Fruit fly (Drosophila melanogaster): Measurements from ENCODE around the gene CG14634.

CG14634 gene

DNA sequence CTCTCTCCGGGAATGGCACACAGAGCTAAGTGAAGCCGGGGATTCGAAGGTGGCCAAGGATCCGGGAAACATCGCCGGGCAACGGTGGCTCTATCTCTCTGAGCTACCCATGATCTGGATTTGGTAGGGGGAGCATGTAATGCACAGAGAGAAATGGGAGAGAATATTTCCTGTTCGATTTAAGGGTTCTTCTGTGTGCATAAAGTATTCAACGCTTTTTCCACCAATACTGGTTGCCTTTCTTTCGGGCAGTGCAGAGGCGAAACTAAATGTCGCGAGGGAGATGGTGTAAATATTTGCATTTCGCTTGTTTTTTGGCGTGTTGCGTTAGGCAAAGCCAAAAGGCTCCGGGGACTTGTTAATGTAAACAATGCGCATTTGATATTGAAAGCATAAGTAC is 20.5 kb upstream of the CG14634 start (continued):
- TF ChIP-seq CG2712 (tag; optimal IDR thresholded peaks at IDR 0.05) (peak; percentile 12), CG10543 (GFP tag; optimal IDR thresholded peaks at IDR 0.05) (no peak), ranshi (GFP tag; IDR thresholded peaks at IDR 0.05) (peak; percentile 16; the same call in 1 of the 2 replicates), CG8359 (GFP tag; optimal IDR thresholded peaks at IDR 0.05; ENCODE audit: borderline replicate concordance) (no peak), Sin3A (optimal IDR thresholded peaks at IDR 0.05) (no peak), CG8089 (GFP tag; optimal IDR thresholded peaks at IDR 0.05) (no peak), CG11560 (tag; IDR thresholded peaks at IDR 0.05) (no peak), trem (tag; optimal IDR thresholded peaks at IDR 0.05) (no peak), PHDP (tag; optimal IDR thresholded peaks at IDR 0.05) (peak; percentile 1), CG1603 (tag; optimal IDR thresholded peaks at IDR 0.05) (peak; percentile 42), zen2 (GFP tag; IDR thresholded peaks at IDR 0.05; ENCODE audit: partially characterized antibody) (no peak), MESR4 (GFP tag; optimal IDR thresholded peaks at IDR 0.05) (no peak), twi (tag; optimal IDR thresholded peaks at IDR 0.05) (no peak), ewg (GFP tag; optimal IDR thresholded peaks at IDR 0.05) (no peak), CG17359 (tag; optimal IDR thresholded peaks at IDR 0.05) (peak; percentile 26), CG18764 (GFP tag; optimal IDR thresholded peaks at IDR 0.05) (no peak), CG32772 (GFP tag; IDR thresholded peaks at IDR 0.05) (0 out of 2 replicates have a peak, but pooled peaks have one; percentile 19), CG3065 (GFP tag; optimal IDR thresholded peaks at IDR 0.05) (no peak), tll (GFP tag; optimal IDR thresholded peaks at IDR 0.05) (no peak), CG6813 (GFP tag; optimal IDR thresholded peaks at IDR 0.05) (peak; percentile 34), CG7928 (GFP tag; optimal IDR thresholded peaks at IDR 0.05) (no peak), ci (GFP tag; IDR thresholded peaks at IDR 0.05) (peak; percentile 52; the same call in 2 of the 3 replicates), dpn (GFP tag; optimal IDR thresholded peaks at IDR 0.05) (peak in 1 of 2 experiments; percentile 7), onecut (GFP tag; IDR thresholded peaks at IDR 0.05) (peak; percentile 12; the same call in 1 of the 2 replicates), CG8478 (optimal IDR thresholded peaks at IDR 0.05) (no peak), CG1529 (GFP tag; optimal IDR thresholded peaks at IDR 0.05) (no peak), sna (GFP tag; IDR thresholded peaks at IDR 0.05; ENCODE audit: partially characterized antibody) (no peak), lab (GFP tag; optimal IDR thresholded peaks at IDR 0.05) (peak; percentile 38), CG16863 (GFP tag; optimal IDR thresholded peaks at IDR 0.05) (no peak), Hr51 (GFP tag; optimal IDR thresholded peaks at IDR 0.05) (peak in 1 of 2 experiments; percentile 31), Med (GFP tag) (peak; percentile 69), E2f2 (GFP tag; IDR thresholded peaks at IDR 0.05) (no peak), Xrp1 (GFP tag; IDR thresholded peaks at IDR 0.05) (peak; percentile 29; the same call in 1 of the 2 replicates), CG6254 (GFP tag; optimal IDR thresholded peaks at IDR 0.05) (no peak), disco-r (GFP tag; optimal IDR thresholded peaks at IDR 0.05) (no peak), vvl (GFP tag; IDR thresholded peaks at IDR 0.05) (0 out of 2 replicates have a peak, but pooled peaks have one; percentile 25), pros (GFP tag; optimal IDR thresholded peaks at IDR 0.05) (no peak), CG10565 (GFP tag; optimal IDR thresholded peaks at IDR 0.05) (no peak), CG5245 (GFP tag; optimal IDR thresholded peaks at IDR 0.05) (no peak), CG10267 (tag; optimal IDR thresholded peaks at IDR 0.05) (no peak), pzg (GFP tag; optimal IDR thresholded peaks at IDR 0.05) (no peak), Neu2 (GFP tag; optimal IDR thresholded peaks at IDR 0.05; ENCODE audit: borderline replicate concordance) (no peak), knrl (GFP tag; IDR thresholded peaks at IDR 0.05; ENCODE audit: partially characterized antibody) (no peak), Blimp-1 (GFP tag; optimal IDR thresholded peaks at IDR 0.05) (peak; percentile 19), fu2 (GFP tag; optimal IDR thresholded peaks at IDR 0.05) (no peak), Sry-δ (GFP tag; optimal IDR thresholded peaks at IDR 0.05) (no peak), tx (GFP tag; optimal IDR thresholded peaks at IDR 0.05) (no peak), danr (GFP tag; IDR thresholded peaks at IDR 0.05) (no peak), CG10366 (GFP tag; IDR thresholded peaks at IDR 0.05) (peak; percentile 11; the same call in 1 of the 2 replicates), fd102C (GFP tag; optimal IDR thresholded peaks at IDR 0.05) (no peak)
